Fruit fly (Drosophila melanogaster) whole organism: Measurements from ENCODE around the gene Sh.

ENCODE experiments used
- CG8478 ChIP-seq: fragments of >200 bp; optimal IDR thresholded peaks from 2 replicates; lab custom pipeline; 2018; ENCODE audit warnings: inconsistent platforms
- Dll ChIP-seq: fragments of >200 bp; optimal IDR thresholded peaks from 2 replicates; lab custom pipeline; 2017
- EcR ChIP-seq, 2 experiments: fragments of >200 bp; optimal IDR thresholded peaks; 2 replicates each; lab custom pipeline; 2017; ENCODE audit warnings: missing biosample characterization in 2 of 2, missing genetic modification characterization in 2 of 2, missing genetic modification reagents in 2 of 2
- pan ChIP-seq: fragments of >200 bp; optimal IDR thresholded peaks from 2 replicates; lab custom pipeline; 2017
- psq ChIP-seq: fragments of >200 bp; optimal IDR thresholded peaks from 2 replicates; lab custom pipeline; 2017
- usp ChIP-seq: fragments of >200 bp; optimal IDR thresholded peaks from 2 replicates; lab custom pipeline; 2017; ENCODE audit warnings: missing biosample characterization, missing genetic modification characterization, mixed read lengths

Gene Sh

DNA sequence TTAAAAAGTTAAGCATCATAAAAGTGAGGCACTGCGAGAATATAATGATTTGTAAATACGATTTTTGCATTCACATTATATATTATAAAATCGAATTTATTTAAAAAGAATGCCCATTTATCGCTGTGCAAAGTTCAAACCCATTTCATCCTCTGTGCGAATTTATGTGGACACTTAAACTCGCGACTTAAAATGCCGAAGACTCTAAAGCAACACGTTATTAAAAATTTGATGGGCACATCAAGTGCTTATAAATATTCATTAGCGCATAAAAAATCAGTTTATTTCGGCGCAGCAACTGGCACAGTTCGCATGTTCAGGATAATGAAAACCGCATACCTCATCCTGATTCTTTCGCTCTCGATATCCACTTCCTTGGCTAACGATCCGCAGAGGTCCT is 175.2 kb downstream of the Sh start, which contains the start of gene CG6788:
CG6788 (plus strand) TSS at position 301 of the 400 bp plus-strand sequence.
- TF ChIP-seq pan (lab: Kevin White, UChicago) (no peak), psq (no peak), usp (GFP tag; lab: Kevin White, UChicago) (no peak), CG8478 (lab: Kevin White, UChicago) (no peak), EcR (GFP tag; optimal IDR thresholded peaks at IDR 0.05; lab: Kevin White, UChicago) (no peak), Dll (no peak)

DNA sequence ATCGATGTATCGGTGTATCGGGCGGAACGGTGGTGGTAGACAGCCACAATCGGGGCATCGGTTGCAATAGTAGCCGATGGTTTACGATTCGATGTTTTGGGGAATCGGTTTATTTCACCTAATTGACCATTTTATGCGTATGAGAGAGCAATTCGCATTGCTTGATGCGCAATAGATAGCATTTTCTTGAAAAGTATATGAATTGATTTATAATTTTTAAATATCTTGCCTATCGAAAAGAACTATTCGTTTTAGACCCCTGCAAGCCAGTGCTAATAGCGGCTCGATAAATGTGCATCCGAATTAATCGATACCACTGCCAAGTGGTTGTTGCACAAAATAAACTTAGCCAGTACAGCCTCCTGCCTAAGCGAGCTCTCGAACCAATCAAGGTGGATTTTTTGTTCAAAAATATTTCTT is 175.8 kb downstream of the Sh start, which contains the start of gene mnb:
mnb (minus strand) TSS at position 15 of the 420 bp plus-strand sequence.
- TF ChIP-seq psq = no peak
- no peak for TF ChIP-seq Dll
- TF ChIP-seq pan (lab: Kevin White, UChicago) = no peak
- TF ChIP-seq usp (GFP tag; lab: Kevin White, UChicago) = no peak
- TF ChIP-seq EcR (GFP tag; optimal IDR thresholded peaks at IDR 0.05; lab: Kevin White, UChicago) = no peak
- no peak for TF ChIP-seq CG8478 (lab: Kevin White, UChicago)

DNA sequence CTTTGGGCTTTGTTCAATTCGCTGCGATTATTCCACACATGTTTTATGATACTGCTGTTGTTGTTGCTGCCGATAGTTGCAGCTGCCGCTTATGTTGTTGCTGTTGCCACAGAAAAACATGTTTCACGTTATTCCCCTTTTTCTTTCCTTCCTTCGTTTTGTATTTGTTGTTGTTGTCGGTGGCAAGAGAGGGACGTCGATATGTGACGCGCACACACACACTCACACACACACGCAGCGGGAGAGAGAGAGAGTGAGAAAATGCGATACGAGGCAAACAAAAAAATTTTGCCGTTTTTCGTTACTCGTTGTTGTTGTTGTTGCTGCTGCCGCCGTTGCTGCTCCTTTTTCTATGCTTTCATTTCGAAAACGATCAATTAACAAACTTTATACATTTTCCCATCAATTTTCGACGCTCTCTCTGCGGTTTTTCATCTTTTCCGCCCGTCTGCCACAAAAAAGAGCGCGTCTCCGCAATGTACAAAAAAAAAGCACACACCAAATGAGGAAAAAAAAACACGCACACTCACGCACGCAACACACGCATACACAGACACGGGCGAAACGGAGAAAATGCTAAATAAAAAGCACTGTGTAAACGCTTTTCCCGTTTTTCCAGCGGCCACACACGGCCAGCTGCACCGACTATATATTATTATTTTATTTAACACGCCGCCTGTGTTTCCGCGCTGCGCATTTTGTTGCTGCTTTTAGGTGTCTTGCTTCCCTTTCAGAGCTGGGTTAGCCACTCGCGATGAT is 176.4 kb downstream of the Sh start:
- no peak for TF ChIP-seq usp (GFP tag; lab: Kevin White, UChicago)
- no peak for TF ChIP-seq pan (lab: Kevin White, UChicago)
- peak; percentile 52 for TF ChIP-seq Dll
- no peak for TF ChIP-seq EcR (GFP tag; optimal IDR thresholded peaks at IDR 0.05; lab: Kevin White, UChicago)

DNA sequence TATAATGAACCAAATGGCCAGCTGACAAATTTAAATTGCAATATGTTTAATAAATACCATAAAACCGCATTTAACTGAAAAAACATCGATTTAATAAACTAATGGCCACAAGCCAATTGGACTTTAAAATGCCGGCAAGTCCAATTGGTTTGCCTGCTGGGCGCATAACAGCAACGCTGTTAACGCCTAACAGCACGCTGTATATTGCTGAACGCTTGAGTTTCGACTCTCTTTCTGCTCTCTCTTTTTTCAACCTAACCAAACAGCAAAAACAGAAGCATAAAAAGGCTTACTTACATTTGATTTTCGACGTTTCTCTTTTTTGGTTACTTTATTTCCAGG is 177.0 kb downstream of the Sh start:
- no peak for TF ChIP-seq pan (lab: Kevin White, UChicago)
- TF ChIP-seq CG8478 (lab: Kevin White, UChicago) = no peak
- no peak for TF ChIP-seq usp (GFP tag; lab: Kevin White, UChicago)
- no peak for TF ChIP-seq psq
- no peak for TF ChIP-seq EcR (GFP tag; optimal IDR thresholded peaks at IDR 0.05; lab: Kevin White, UChicago)
- TF ChIP-seq Dll = no peak

DNA sequence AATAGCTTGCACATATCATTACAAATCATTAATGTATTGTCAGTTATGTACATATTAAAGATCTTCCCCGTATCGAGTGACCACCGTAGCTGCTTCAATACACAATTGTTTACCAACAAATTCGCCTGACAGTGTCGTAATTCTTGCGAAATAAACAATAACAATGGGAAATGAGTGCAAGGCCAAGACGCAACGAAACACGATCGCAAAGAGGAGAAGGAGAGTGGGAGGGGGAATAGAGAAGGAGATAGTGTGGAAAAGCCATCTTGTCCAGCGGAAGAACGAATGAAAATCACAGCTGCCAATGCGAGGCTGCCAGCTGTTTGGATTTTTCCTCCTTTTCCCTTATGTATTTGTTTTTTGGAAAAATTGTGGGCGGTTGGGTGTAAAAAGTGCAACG is 177.8 kb downstream of the Sh start:
- TF ChIP-seq pan (lab: Kevin White, UChicago) (no peak), CG8478 (lab: Kevin White, UChicago) (no peak), Dll (no peak), EcR (GFP tag; optimal IDR thresholded peaks at IDR 0.05; lab: Kevin White, UChicago) (no peak), usp (GFP tag; lab: Kevin White, UChicago) (no peak), psq (no peak)

DNA sequence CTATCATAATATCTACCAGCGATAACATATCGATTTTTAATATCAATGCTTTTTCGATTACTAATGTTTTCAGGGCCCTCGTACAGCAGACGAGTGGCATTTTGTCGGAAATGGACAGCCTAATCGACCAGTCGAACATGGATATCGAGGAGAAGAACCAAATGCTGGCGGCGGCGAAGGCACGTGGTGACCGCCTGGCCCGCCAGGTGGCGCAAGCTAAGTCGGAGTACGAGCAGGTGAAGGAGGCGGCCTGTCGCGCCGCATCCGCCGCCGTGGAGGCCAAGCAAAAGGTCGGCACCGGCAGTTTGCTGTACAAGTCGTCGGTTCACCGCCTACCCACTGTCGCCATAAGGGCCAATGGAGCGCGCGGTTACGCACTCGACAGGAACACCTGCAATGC is 178.5 kb downstream of the Sh start:
- TF ChIP-seq usp (GFP tag; lab: Kevin White, UChicago) (no peak), psq (no peak), CG8478 (lab: Kevin White, UChicago) (no peak)

DNA sequence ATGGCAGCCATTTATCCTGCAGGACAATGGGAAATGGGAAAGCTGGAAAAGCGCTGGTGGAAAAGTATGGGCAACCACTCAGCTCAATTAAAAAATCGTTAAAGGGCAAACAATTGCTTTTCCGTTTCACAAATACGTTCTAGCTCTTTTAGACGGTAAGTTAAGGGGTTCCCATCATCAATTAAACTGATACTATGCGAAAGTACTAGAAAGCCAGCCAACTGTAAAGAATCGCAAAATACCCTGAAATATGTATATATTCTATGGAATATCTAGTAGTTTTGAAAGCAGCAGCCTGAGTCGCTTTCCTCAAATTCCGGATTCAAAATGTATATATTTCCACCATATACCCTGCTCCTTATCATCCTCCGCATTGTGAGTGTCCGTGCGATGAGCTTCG is 179.6 kb downstream of the Sh start, which contains the start of gene CG12985:
CG12985 (plus strand) TSS at position 301 of the 400 bp plus-strand sequence.
- TF ChIP-seq pan (lab: Kevin White, UChicago) (no peak), CG8478 (lab: Kevin White, UChicago) (no peak), Dll (no peak), EcR (GFP tag; optimal IDR thresholded peaks at IDR 0.05; lab: Kevin White, UChicago) (no peak), psq (no peak), usp (GFP tag; lab: Kevin White, UChicago) (no peak)

DNA sequence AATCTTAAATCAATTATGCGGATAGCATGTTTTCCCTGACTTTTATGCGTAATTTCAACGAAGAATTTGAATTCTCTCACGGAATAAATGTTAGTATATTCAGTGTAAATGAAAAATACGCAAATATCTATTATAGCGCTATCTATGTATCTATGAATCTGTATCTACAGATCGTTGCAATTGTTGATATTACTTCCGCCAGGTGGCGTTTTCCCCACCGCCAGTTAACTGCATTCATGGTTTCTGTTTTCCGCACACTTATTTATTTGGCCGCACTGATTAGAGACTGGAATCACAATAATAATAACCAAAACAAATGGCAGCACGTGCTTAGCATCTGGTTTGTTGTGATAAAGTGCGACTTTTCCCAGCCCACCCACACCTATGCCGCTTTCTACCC is 180.3 kb downstream of the Sh start:
- TF ChIP-seq psq (no peak), Dll (no peak), CG8478 (lab: Kevin White, UChicago) (no peak)

DNA sequence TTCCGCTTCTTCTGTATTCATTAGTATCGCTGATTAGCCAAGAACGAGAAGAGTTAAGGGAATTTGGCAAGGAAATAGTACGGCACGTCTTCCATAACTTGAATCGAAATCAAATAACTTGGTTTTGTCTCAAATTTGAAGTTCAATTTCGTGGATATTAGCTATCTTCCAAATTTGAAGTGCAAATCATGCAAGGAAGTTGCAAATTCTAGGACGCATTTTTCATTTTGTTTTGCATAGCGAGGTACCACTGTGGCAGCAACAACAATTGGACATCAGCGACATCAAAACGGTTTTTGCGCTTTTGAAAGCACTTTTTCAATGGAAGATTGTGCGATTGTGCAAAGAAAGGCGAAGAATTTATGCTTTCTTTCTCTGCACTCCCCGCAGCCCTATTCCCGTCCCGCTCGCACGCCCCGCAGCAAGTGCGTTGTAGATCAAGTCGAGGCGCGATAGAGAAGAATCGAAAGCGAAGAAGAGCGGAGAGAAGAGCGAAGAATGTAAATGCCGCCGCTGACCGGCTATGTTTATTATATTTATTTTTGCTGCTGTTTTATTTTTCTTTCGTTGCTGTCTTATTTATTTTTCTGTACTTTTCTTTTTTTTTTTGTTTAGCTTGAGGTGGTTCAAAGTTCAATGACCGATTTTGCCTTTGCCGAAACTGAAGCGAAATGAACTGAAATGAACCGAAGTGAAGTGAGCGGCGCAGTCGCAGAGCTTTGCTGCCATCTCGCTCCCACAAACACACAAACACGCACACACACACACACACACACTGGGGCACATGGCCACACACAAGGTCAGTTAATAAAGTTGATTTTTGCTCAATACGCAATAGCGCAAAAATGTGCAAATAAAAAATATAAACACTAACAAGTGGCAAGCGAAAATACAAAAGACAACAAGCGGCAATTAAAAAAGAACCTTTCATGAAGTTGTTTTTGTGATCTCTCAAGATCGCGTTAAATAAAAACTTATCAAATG is 181.6 kb downstream of the Sh start:
- TF ChIP-seq Dll (no peak), EcR (GFP tag; optimal IDR thresholded peaks at IDR 0.05; lab: Kevin White, UChicago) (peak; percentile 54 to 55), CG8478 (lab: Kevin White, UChicago) (no peak)

DNA sequence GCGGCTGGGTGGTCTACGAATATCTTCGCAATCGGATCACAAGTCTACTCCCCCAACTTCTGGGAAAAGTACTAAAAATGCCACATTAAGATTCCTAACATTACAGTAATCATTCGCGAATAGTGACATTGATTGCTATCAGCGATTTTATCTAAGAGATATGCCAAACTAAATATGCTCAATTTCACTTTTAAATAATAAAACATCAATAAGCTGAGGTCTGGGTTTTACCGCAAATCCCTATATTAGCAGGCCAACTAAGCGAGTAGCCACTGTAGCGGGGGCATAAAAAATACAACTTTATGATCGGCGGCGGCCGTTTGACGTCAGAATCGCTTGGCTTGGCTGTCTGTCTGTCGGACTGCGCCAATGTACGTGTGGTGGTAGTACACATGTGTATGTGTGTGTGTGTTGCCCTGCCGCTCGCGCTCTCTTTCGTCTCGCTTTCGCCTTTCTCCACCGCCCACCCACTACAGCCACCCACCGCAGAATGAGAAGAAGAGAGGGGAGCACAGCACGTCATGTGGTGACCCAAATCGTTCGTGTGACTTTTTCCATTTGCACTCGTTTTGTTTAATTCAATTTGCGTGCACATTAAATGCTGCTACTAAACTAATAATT is 182.7 kb downstream of the Sh start:
- TF ChIP-seq Dll = no peak
- TF ChIP-seq EcR (GFP tag; optimal IDR thresholded peaks at IDR 0.05; lab: Kevin White, UChicago) = no peak
- TF ChIP-seq pan (lab: Kevin White, UChicago) = no peak
- TF ChIP-seq psq = no peak
- TF ChIP-seq usp (GFP tag; lab: Kevin White, UChicago) = no peak
- TF ChIP-seq CG8478 (lab: Kevin White, UChicago) = no peak

DNA sequence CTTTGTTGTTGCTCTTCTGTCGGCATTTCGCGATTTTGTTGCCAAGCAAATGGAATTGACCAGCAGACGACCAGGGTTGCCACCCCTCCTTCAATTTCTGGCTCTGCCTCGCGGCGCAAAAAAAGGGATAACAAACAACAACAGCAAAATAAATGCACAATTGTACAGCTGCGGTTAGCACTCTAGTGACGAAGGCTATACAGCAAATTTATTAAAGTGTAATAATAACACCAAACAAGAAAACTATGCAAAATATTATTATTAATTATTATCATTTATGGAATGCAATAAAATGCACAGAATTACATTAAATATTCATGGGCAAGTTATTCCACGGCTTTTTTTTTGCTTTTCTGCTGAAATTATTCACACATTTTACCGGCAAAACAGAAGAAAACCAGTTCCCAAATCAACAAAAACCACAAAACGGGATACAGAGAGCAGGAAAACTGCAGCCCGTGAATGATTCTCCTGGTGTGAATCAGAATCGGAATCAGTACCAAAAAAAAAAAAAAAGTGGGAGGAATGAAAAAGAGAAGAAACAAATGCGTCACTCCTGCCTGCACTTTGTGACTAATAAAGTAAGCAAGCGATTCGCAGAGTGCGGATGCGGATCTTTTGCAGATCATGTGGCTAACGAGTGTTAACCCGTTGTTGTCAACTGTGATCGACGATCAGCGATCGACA is 183.7 kb downstream of the Sh start:
- TF ChIP-seq CG8478 (lab: Kevin White, UChicago) = no peak
- no peak for TF ChIP-seq pan (lab: Kevin White, UChicago)
- TF ChIP-seq psq = no peak
- TF ChIP-seq usp (GFP tag; lab: Kevin White, UChicago) = no peak
- TF ChIP-seq Dll = no peak
- no peak for TF ChIP-seq EcR (GFP tag; optimal IDR thresholded peaks at IDR 0.05; lab: Kevin White, UChicago)
